Worm (Caenorhabditis elegans): ENCODE data around the gene spp-21.

The spp-21 gene

ce11 chrX:11489830-11490229 is at the start of gene spp-21:
spp-21 (plus strand) TSS chrX:11490130.
- no peak for TF ChIP-seq tab-1 (GFP tag; IDR thresholded peaks at IDR 0.05)
- no peak for TF ChIP-seq ztf-29 (GFP tag; IDR thresholded peaks at IDR 0.05)
- TF ChIP-seq ztf-23 (GFP tag; IDR thresholded peaks at IDR 0.05) = no peak
- TF ChIP-seq flt-1 (GFP tag; IDR thresholded peaks at IDR 0.05) = no peak
- no peak for TF ChIP-seq T22C8.4 (GFP tag; IDR thresholded peaks at IDR 0.05)
- no peak for TF ChIP-seq med-1 (GFP tag; optimal IDR thresholded peaks at IDR 0.05; ENCODE audit: insufficient read depth)
- no peak for TF ChIP-seq cog-1 (tag; optimal IDR thresholded peaks at IDR 0.05)
- TF ChIP-seq klf-2 (GFP tag; conservative IDR thresholded peaks at IDR 0.05) = no peak
- TF ChIP-seq ref-1 (GFP tag; conservative IDR thresholded peaks at IDR 0.05) = no peak

DNA sequence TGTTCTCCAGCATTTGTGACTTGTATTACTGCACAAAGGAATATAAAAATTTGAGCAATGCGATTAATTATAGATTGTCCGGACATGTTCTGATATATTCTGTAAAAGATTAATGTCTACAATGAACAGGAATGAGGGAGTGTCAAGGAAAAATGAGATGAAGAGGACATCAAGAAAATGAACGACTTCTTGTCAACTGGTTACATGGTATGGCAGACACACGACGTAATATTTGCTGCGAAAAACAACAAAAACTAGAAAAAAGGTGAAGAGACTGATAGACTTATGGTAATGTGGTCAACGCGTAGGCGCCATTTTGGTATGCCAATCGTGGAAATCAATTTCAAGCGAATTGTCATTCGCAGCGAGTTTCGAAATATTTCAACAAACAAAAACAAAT is 43.4 kb upstream of the spp-21 start, which contains the start of gene igeg-2:
Gene igeg-2, minus strand, starts transcription at position 101 of the 400 bp plus-strand sequence.
- no peak for TF ChIP-seq ztf-29 (GFP tag; IDR thresholded peaks at IDR 0.05)
- TF ChIP-seq ref-1 (GFP tag; conservative IDR thresholded peaks at IDR 0.05) = no peak
- no peak for TF ChIP-seq med-1 (GFP tag; optimal IDR thresholded peaks at IDR 0.05; ENCODE audit: insufficient read depth)
- no peak for TF ChIP-seq flt-1 (GFP tag; IDR thresholded peaks at IDR 0.05)
- no peak for TF ChIP-seq cog-1 (tag; optimal IDR thresholded peaks at IDR 0.05)
- no peak for TF ChIP-seq tab-1 (GFP tag; IDR thresholded peaks at IDR 0.05)
- no peak for TF ChIP-seq ztf-23 (GFP tag; IDR thresholded peaks at IDR 0.05)
- no peak for TF ChIP-seq klf-2 (GFP tag; conservative IDR thresholded peaks at IDR 0.05)
- TF ChIP-seq T22C8.4 (GFP tag; IDR thresholded peaks at IDR 0.05) = no peak

DNA sequence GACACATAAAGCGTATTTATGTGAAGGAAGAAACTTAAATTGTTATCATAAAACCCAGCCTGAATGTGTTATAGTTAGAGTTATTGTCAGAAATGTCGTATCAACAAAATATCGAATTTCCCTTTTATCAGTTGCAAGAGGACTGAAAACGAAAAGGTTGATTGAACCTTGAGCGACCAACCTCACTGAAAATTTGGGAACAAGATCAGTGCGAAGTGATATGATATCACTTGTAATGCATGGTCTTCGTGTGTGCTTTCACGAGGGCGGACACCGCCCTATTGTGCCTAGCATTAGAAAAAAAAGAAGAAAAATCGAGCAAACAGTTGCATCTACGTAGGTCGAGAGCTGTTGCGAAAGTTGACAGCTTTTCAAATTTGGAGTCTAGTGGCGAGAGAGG is 42.2 kb upstream of the spp-21 start:
- no peak for TF ChIP-seq ztf-23 (GFP tag; IDR thresholded peaks at IDR 0.05)
- TF ChIP-seq T22C8.4 (GFP tag; IDR thresholded peaks at IDR 0.05) = no peak
- TF ChIP-seq flt-1 (GFP tag; IDR thresholded peaks at IDR 0.05) = no peak
- TF ChIP-seq tab-1 (GFP tag; IDR thresholded peaks at IDR 0.05) = no peak
- no peak for TF ChIP-seq ztf-29 (GFP tag; IDR thresholded peaks at IDR 0.05)
- no peak for TF ChIP-seq cog-1 (tag; optimal IDR thresholded peaks at IDR 0.05)
- TF ChIP-seq klf-2 (GFP tag; conservative IDR thresholded peaks at IDR 0.05) = no peak
- no peak for TF ChIP-seq ref-1 (GFP tag; conservative IDR thresholded peaks at IDR 0.05)
- no peak for TF ChIP-seq med-1 (GFP tag; optimal IDR thresholded peaks at IDR 0.05; ENCODE audit: insufficient read depth)

ce11 chrX:11450261-11450660 is 39.7 kb upstream of the spp-21 start:
- TF ChIP-seq ref-1 (GFP tag; conservative IDR thresholded peaks at IDR 0.05) (no peak), T22C8.4 (GFP tag; IDR thresholded peaks at IDR 0.05) (no peak), cog-1 (tag; optimal IDR thresholded peaks at IDR 0.05) (no peak), klf-2 (GFP tag; conservative IDR thresholded peaks at IDR 0.05) (no peak), ztf-29 (GFP tag; IDR thresholded peaks at IDR 0.05) (no peak), med-1 (GFP tag; optimal IDR thresholded peaks at IDR 0.05; ENCODE audit: insufficient read depth) (no peak), ztf-23 (GFP tag; IDR thresholded peaks at IDR 0.05) (no peak)

- no peak for TF ChIP-seq T22C8.4 (GFP tag; IDR thresholded peaks at IDR 0.05)
- no peak for TF ChIP-seq klf-2 (GFP tag; conservative IDR thresholded peaks at IDR 0.05)
- TF ChIP-seq ref-1 (GFP tag; conservative IDR thresholded peaks at IDR 0.05) = no peak
- TF ChIP-seq ztf-23 (GFP tag; IDR thresholded peaks at IDR 0.05) = no peak
- no peak for TF ChIP-seq cog-1 (tag; optimal IDR thresholded peaks at IDR 0.05)
- TF ChIP-seq flt-1 (GFP tag; IDR thresholded peaks at IDR 0.05) = no peak
- TF ChIP-seq med-1 (GFP tag; optimal IDR thresholded peaks at IDR 0.05; ENCODE audit: insufficient read depth) = no peak
- no peak for TF ChIP-seq ztf-29 (GFP tag; IDR thresholded peaks at IDR 0.05)
- no peak for TF ChIP-seq tab-1 (GFP tag; IDR thresholded peaks at IDR 0.05)
These were observed 37.6 kb upstream of the spp-21 start for ce11 chrX:11452316-11452715.

ce11 chrX:11454231-11454630 is 35.7 kb upstream of the spp-21 start, which contains the start of gene F48C5.2:
F48C5.2 (minus strand) TSS chrX:11454331.
- no peak for TF ChIP-seq cog-1 (tag; optimal IDR thresholded peaks at IDR 0.05)
- TF ChIP-seq T22C8.4 (GFP tag; IDR thresholded peaks at IDR 0.05) = no peak
- TF ChIP-seq klf-2 (GFP tag; conservative IDR thresholded peaks at IDR 0.05) = no peak
- no peak for TF ChIP-seq flt-1 (GFP tag; IDR thresholded peaks at IDR 0.05)

DNA sequence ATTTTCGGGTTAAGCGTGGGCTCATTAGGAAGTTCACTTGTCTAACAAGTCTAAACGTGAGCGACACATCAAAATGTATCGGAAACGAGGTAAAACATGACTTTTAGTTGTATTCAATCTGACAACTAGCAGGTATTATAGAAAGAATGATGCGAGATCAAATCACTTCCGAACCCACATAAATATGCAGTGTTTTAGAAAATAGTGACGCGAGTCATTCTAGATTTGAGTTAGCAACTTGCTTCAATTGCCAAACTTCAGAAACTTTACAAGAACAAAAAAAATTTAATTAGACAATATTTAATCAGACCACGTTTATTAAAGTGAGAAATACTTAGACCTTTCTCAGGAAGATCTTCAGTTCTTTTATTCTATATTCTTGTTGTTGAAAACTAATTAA is 33.3 kb upstream of the spp-21 start:
- TF ChIP-seq med-1 (GFP tag; optimal IDR thresholded peaks at IDR 0.05; ENCODE audit: insufficient read depth) (no peak), T22C8.4 (GFP tag; IDR thresholded peaks at IDR 0.05) (no peak), ref-1 (GFP tag; conservative IDR thresholded peaks at IDR 0.05) (no peak), klf-2 (GFP tag; conservative IDR thresholded peaks at IDR 0.05) (no peak), flt-1 (GFP tag; IDR thresholded peaks at IDR 0.05) (no peak), ztf-29 (GFP tag; IDR thresholded peaks at IDR 0.05) (no peak), ztf-23 (GFP tag; IDR thresholded peaks at IDR 0.05) (no peak), tab-1 (GFP tag; IDR thresholded peaks at IDR 0.05) (no peak)

DNA sequence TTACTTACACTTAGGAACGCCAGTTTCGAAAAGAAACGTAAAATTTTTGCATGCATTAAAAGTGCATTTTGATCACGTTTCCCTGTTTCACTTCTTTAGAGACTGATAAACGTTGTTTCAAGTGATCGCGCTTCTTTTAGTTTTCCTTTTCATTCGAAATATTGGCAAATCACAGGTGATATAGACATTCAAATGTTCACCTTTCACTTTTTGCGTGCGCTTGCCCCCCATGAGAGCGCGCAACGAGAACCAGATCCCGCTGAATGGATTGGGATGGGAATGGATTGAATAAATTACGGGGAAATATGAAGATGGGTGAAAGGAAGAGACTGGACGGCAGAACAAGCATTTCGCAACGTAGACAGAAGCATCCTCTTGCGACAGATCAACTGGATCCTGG is 28.4 kb upstream of the spp-21 start:
- TF ChIP-seq flt-1 (GFP tag; IDR thresholded peaks at IDR 0.05) = no peak
- no peak for TF ChIP-seq ztf-23 (GFP tag; IDR thresholded peaks at IDR 0.05)
- TF ChIP-seq klf-2 (GFP tag; conservative IDR thresholded peaks at IDR 0.05) = no peak
- TF ChIP-seq tab-1 (GFP tag; IDR thresholded peaks at IDR 0.05) = no peak
- no peak for TF ChIP-seq ztf-29 (GFP tag; IDR thresholded peaks at IDR 0.05)
- no peak for TF ChIP-seq cog-1 (tag; optimal IDR thresholded peaks at IDR 0.05)
- no peak for TF ChIP-seq T22C8.4 (GFP tag; IDR thresholded peaks at IDR 0.05)
- no peak for TF ChIP-seq med-1 (GFP tag; optimal IDR thresholded peaks at IDR 0.05; ENCODE audit: insufficient read depth)
- TF ChIP-seq ref-1 (GFP tag; conservative IDR thresholded peaks at IDR 0.05) = no peak

ce11 chrX:11462112-11462511 is 27.8 kb upstream of the spp-21 start:
- TF ChIP-seq cog-1 (tag; optimal IDR thresholded peaks at IDR 0.05) (no peak), klf-2 (GFP tag; conservative IDR thresholded peaks at IDR 0.05) (no peak), flt-1 (GFP tag; IDR thresholded peaks at IDR 0.05) (no peak), ztf-23 (GFP tag; IDR thresholded peaks at IDR 0.05) (no peak), ztf-29 (GFP tag; IDR thresholded peaks at IDR 0.05) (no peak), med-1 (GFP tag; optimal IDR thresholded peaks at IDR 0.05; ENCODE audit: insufficient read depth) (no peak), T22C8.4 (GFP tag; IDR thresholded peaks at IDR 0.05) (no peak), tab-1 (GFP tag; IDR thresholded peaks at IDR 0.05) (no peak), ref-1 (GFP tag; conservative IDR thresholded peaks at IDR 0.05) (no peak)

- TF ChIP-seq cog-1 (tag; optimal IDR thresholded peaks at IDR 0.05) (no peak), ref-1 (GFP tag; conservative IDR thresholded peaks at IDR 0.05) (no peak), tab-1 (GFP tag; IDR thresholded peaks at IDR 0.05) (no peak), flt-1 (GFP tag; IDR thresholded peaks at IDR 0.05) (no peak), T22C8.4 (GFP tag; IDR thresholded peaks at IDR 0.05) (no peak), med-1 (GFP tag; optimal IDR thresholded peaks at IDR 0.05; ENCODE audit: insufficient read depth) (no peak)
These were observed 26.9 kb upstream of the spp-21 start for ce11 chrX:11463005-11463404.

All from whole organism, midembryonic.